Worm (Caenorhabditis elegans) whole organism, dauer: ENCODE data around the gene col-148.

Source experiments
- unc-62 ChIP-seq: sonication (generic microtip); optimal IDR thresholded peaks from 2 replicates; lab custom pipeline; 2017; ENCODE audit warnings: missing biosample characterization, missing genetic modification reagents, missing genetic modification characterization

col-148 gene

ce11 chrV:10241121-10241803 lies at the start of gene col-148, which contains the start of gene C12D8.21:
TSS of gene col-148 (plus strand) at chrV:10241753.
TSS of gene C12D8.21 (minus strand) at chrV:10241188.
- TF ChIP-seq unc-62 (GFP tag; lab: Kevin White, UChicago), result no peak

ce11 chrV:10198386-10198785 lies 43.2 kb upstream of the col-148 start, which contains the start of gene ZK856.6:
TSS of gene ZK856.6 (plus strand) at chrV:10198686.
- no peak for TF ChIP-seq unc-62 (GFP tag; lab: Kevin White, UChicago)

ce11 chrV:10201913-10202312 lies 39.6 kb upstream of the col-148 start, which contains the start of gene ZK856.7:
TSS of gene ZK856.7 (plus strand) at chrV:10202098.
- TF ChIP-seq unc-62 (GFP tag; lab: Kevin White, UChicago), result no peak

ce11 chrV:10202340-10202739 lies 39.2 kb upstream of the col-148 start:
- TF ChIP-seq unc-62 (GFP tag; lab: Kevin White, UChicago), result no peak

ce11 chrV:10203435-10204009 lies 38.0 kb upstream of the col-148 start, which contains the start of gene chpf-1:
TSS of gene chpf-1 (minus strand) at chrV:10203485.
- TF ChIP-seq unc-62 (GFP tag; lab: Kevin White, UChicago), result no peak

- no peak for TF ChIP-seq unc-62 (GFP tag; lab: Kevin White, UChicago)
Observed at ce11 chrV:10204863-10205338, 36.7 kb upstream of the col-148 start, which contains the start of the genes ZK856.19 and ZK856.11. TSS of gene ZK856.19 (minus strand) at chrV:10204913. TSS of gene ZK856.11 (minus strand) at chrV:10204938.

- TF ChIP-seq unc-62 (GFP tag; lab: Kevin White, UChicago), result no peak
Observed at ce11 chrV:10205483-10205882, 36.1 kb upstream of the col-148 start, which contains the start of gene ZK856.16. TSS of gene ZK856.16 (minus strand) at chrV:10205583.

ce11 chrV:10206502-10206901 lies 35.1 kb upstream of the col-148 start, which contains the start of gene rpc-25:
TSS of gene rpc-25 (minus strand) at chrV:10206602.
- no peak for TF ChIP-seq unc-62 (GFP tag; lab: Kevin White, UChicago)

ce11 chrV:10210244-10210643 lies 31.3 kb upstream of the col-148 start, which contains the start of gene tftc-3:
TSS of gene tftc-3 (minus strand) at chrV:10210344.
- no peak for TF ChIP-seq unc-62 (GFP tag; lab: Kevin White, UChicago)

- no peak for TF ChIP-seq unc-62 (GFP tag; lab: Kevin White, UChicago)
Observed at ce11 chrV:10212027-10212426, 29.5 kb upstream of the col-148 start, which contains the start of gene zhit-3. TSS of gene zhit-3 (minus strand) at chrV:10212127.

- TF ChIP-seq unc-62 (GFP tag; lab: Kevin White, UChicago), result no peak
Observed at ce11 chrV:10212627-10213026, 28.9 kb upstream of the col-148 start, which contains the start of gene hpo-40. TSS of gene hpo-40 (plus strand) at chrV:10212927.

- no peak for TF ChIP-seq unc-62 (GFP tag; lab: Kevin White, UChicago)
Observed at ce11 chrV:10216724-10217123, 24.8 kb upstream of the col-148 start, which contains the start of gene ZK856.14. TSS of gene ZK856.14 (plus strand) at chrV:10217024.

- no peak for TF ChIP-seq unc-62 (GFP tag; lab: Kevin White, UChicago)
Observed at ce11 chrV:10220605-10221004, 20.9 kb upstream of the col-148 start, which contains the start of gene C12D8.13. TSS of gene C12D8.13 (minus strand) at chrV:10220705.

ce11 chrV:10221317-10221716 lies 20.2 kb upstream of the col-148 start, which contains the start of the genes fipr-5 and fipr-9:
TSS of gene fipr-5 (minus strand) at chrV:10221417.
TSS of gene fipr-9 (plus strand) at chrV:10221662.
- TF ChIP-seq unc-62 (GFP tag; lab: Kevin White, UChicago), result no peak

ce11 chrV:10222007-10222406 lies 19.5 kb upstream of the col-148 start, which contains the start of gene C12D8.20:
TSS of gene C12D8.20 (plus strand) at chrV:10222307.
- TF ChIP-seq unc-62 (GFP tag; lab: Kevin White, UChicago), result no peak

- no peak for TF ChIP-seq unc-62 (GFP tag; lab: Kevin White, UChicago)
Observed at ce11 chrV:10224619-10225018, 16.9 kb upstream of the col-148 start.
